Worm (Caenorhabditis elegans) whole organism, young adult: ENCODE measurements around the gene C06E7.88.

Experiments used
- B0035.1 ChIP-seq: sonication (generic microtip); optimal IDR thresholded peaks from 2 replicates; lab custom pipeline; 2016; ENCODE audit warnings: missing genetic modification characterization, mild to moderate bottlenecking, missing compliant biosample characterization, missing genotype, missing genetic modification reagents
- D2030.7 ChIP-seq: fragments of 200-800 bp; sonication (Bioruptor generic); IDR thresholded peaks from 2 replicates; pipeline ENCODE4 v1.3.6; 2022; ENCODE audit warnings: missing genetic modification reagents, missing genetic modification characterization, missing compliant biosample characterization
- F10E7.11 ChIP-seq: sonication (generic microtip); optimal IDR thresholded peaks from 2 replicates; lab custom pipeline; 2017; ENCODE audit warnings: mild to moderate bottlenecking, missing genetic modification characterization, moderate library complexity, missing compliant biosample characterization
- F23B12.7 ChIP-seq: sonication (generic microtip); optimal IDR thresholded peaks from 2 replicates; lab custom pipeline; 2017; ENCODE audit warnings: missing genetic modification characterization, mild to moderate bottlenecking, missing compliant biosample characterization, antibody characterized with exemption, moderate library complexity; ENCODE audit not compliant: insufficient read depth
- Y56A3A.18 ChIP-seq: fragments of 200-800 bp; sonication (Bioruptor generic); IDR thresholded peaks from 2 replicates; pipeline ENCODE4 v1.3.6; 2022; ENCODE audit warnings: missing genetic modification reagents, missing genetic modification characterization, missing compliant biosample characterization
- bed-1 ChIP-seq: fragments of 200-800 bp; sonication (Bioruptor generic); IDR thresholded peaks from 2 replicates; pipeline ENCODE4 v1.3.6; 2022; ENCODE audit warnings: missing genetic modification reagents, missing genetic modification characterization, missing compliant biosample characterization
- bed-2 ChIP-seq: fragments of 200-800 bp; sonication (Bioruptor generic); IDR thresholded peaks from 2 replicates; pipeline ENCODE4 v1.3.6; 2022; ENCODE audit warnings: missing genetic modification reagents, missing genetic modification characterization, missing compliant biosample characterization
- ccch-3 ChIP-seq: fragments of 200-800 bp; sonication (Bioruptor generic); optimal IDR thresholded peaks from 2 replicates; lab custom pipeline; 2018; ENCODE audit warnings: mild to moderate bottlenecking, missing genetic modification characterization, missing compliant biosample characterization
- cebp-2 ChIP-seq: fragments of 200-800 bp; sonication (Bioruptor generic); IDR thresholded peaks from 2 replicates; pipeline ENCODE4 v1.3.6; 2022; ENCODE audit warnings: missing genetic modification characterization, missing compliant biosample characterization
- ceh-40 ChIP-seq: fragments of 200-800 bp; sonication (Bioruptor generic); IDR thresholded peaks from 2 replicates; pipeline ENCODE4 v1.3.6; 2022; ENCODE audit warnings: missing genetic modification characterization, missing compliant biosample characterization
- ceh-79 ChIP-seq: sonication (generic microtip); optimal IDR thresholded peaks from 2 replicates; lab custom pipeline; 2017; ENCODE audit warnings: mild to moderate bottlenecking, missing genetic modification characterization, missing compliant biosample characterization
- chd-7 ChIP-seq: sonication (generic microtip); optimal IDR thresholded peaks from 2 replicates; lab custom pipeline; 2016; ENCODE audit warnings: mild to moderate bottlenecking, missing genetic modification characterization, moderate library complexity, missing compliant biosample characterization
- dpff-1 ChIP-seq: sonication (generic microtip); optimal IDR thresholded peaks from 2 replicates; lab custom pipeline; 2017; ENCODE audit warnings: mild to moderate bottlenecking, missing genetic modification characterization, missing compliant biosample characterization
- dpl-1 ChIP-seq: fragments of 150-350 bp; optimal IDR thresholded peaks from 2 replicates; lab custom pipeline; 2014; ENCODE audit warnings: missing biosample characterization, missing genetic modification reagents, missing genetic modification characterization
- efl-1 ChIP-seq: fragments of 150-350 bp; optimal IDR thresholded peaks from 2 replicates; lab custom pipeline; 2014; ENCODE audit warnings: missing biosample characterization, missing genetic modification reagents, missing genetic modification characterization
- lag-1 ChIP-seq: fragments of 200-800 bp; sonication (Bioruptor generic); IDR thresholded peaks from 2 replicates; pipeline ENCODE4 v1.3.6; 2022; ENCODE audit warnings: missing genetic modification reagents, missing genetic modification characterization, missing compliant biosample characterization
- let-607 ChIP-seq, 2 experiments: fragments of 200-800 bp in 1 of 2; sonication (Bioruptor generic) in 1 of 2; sonication (generic microtip) in 1 of 2; optimal IDR thresholded peaks; 2 replicates each; lab custom pipeline; 2016 to 2018; ENCODE audit warnings: mild to moderate bottlenecking in 2 of 2, missing compliant biosample characterization in 2 of 2, missing genetic modification characterization in 2 of 2, moderate library complexity in 2 of 2, missing genotype in 1 of 2
- lin-26 ChIP-seq: fragments of 200-800 bp; sonication (Bioruptor generic); IDR thresholded peaks from 2 replicates; pipeline ENCODE4 v1.3.6; 2022; ENCODE audit warnings: missing genetic modification reagents, missing genetic modification characterization, missing compliant biosample characterization
- lin-40 ChIP-seq: sonication (generic microtip); optimal IDR thresholded peaks from 2 replicates; lab custom pipeline; 2016; ENCODE audit warnings: missing genetic modification characterization, mild to moderate bottlenecking, missing compliant biosample characterization, missing genotype, missing genetic modification reagents
- lsl-1 ChIP-seq: fragments of 200-800 bp; sonication (Bioruptor generic); optimal IDR thresholded peaks from 2 replicates; lab custom pipeline; 2018; ENCODE audit warnings: mild to moderate bottlenecking, missing genetic modification characterization, moderate library complexity, missing compliant biosample characterization
- lsy-27 ChIP-seq: sonication (generic microtip); optimal IDR thresholded peaks from 2 replicates; lab custom pipeline; 2017; ENCODE audit warnings: missing genetic modification characterization, mild to moderate bottlenecking, missing compliant biosample characterization, antibody characterized with exemption, missing genotype, borderline replicate concordance; ENCODE audit not compliant: insufficient read depth
- madf-10 ChIP-seq: sonication (generic microtip); optimal IDR thresholded peaks from 2 replicates; lab custom pipeline; 2016; ENCODE audit warnings: mild to moderate bottlenecking, missing genetic modification characterization, missing compliant biosample characterization
- madf-3 ChIP-seq: fragments of 200-800 bp; sonication (Bioruptor generic); IDR thresholded peaks from 2 replicates; pipeline ENCODE4 v1.3.6; 2022; ENCODE audit warnings: missing genetic modification reagents, missing genetic modification characterization, missing compliant biosample characterization
- madf-6 ChIP-seq: fragments of 200-800 bp; sonication (Bioruptor generic); IDR thresholded peaks from 2 replicates; pipeline ENCODE4 v1.3.6; 2022; ENCODE audit warnings: missing genetic modification reagents, missing genetic modification characterization, missing compliant biosample characterization
- mel-28 ChIP-seq: sonication (generic microtip); optimal IDR thresholded peaks from 2 replicates; lab custom pipeline; 2016; ENCODE audit warnings: borderline replicate concordance, mild to moderate bottlenecking, missing genetic modification characterization, missing compliant biosample characterization
- nfya-2 ChIP-seq: fragments of 200-800 bp; sonication (Bioruptor generic); IDR thresholded peaks from 2 replicates; pipeline ENCODE4 v1.3.6; 2022; ENCODE audit warnings: missing genetic modification reagents, missing genetic modification characterization, missing compliant biosample characterization
- nhr-120 ChIP-seq: fragments of 200-800 bp; sonication (Bioruptor generic); IDR thresholded peaks from 2 replicates; pipeline ENCODE4 v1.3.6; 2022; ENCODE audit warnings: missing genetic modification characterization, missing compliant biosample characterization
- nhr-179 ChIP-seq: sonication (generic microtip); optimal IDR thresholded peaks from 2 replicates; lab custom pipeline; 2016; ENCODE audit warnings: mild to moderate bottlenecking, missing genetic modification characterization, missing compliant biosample characterization
- nhr-90 ChIP-seq: sonication (generic microtip); optimal IDR thresholded peaks from 2 replicates; lab custom pipeline; 2016; ENCODE audit warnings: missing genotype, mild to moderate bottlenecking, missing genetic modification characterization, missing compliant biosample characterization
- rec-8 ChIP-seq, 2 experiments: sonication (generic microtip); optimal IDR thresholded peaks; 2 replicates each; lab custom pipeline; 2016; ENCODE audit warnings: mild to moderate bottlenecking in 2 of 2, missing genetic modification characterization in 2 of 2, missing genetic modification reagents in 2 of 2, missing genotype in 2 of 2, missing biosample characterization in 1 of 2, missing compliant biosample characterization in 1 of 2, moderate library complexity in 1 of 2
- rpc-1 ChIP-seq, 2 experiments: fragments of 150-350 bp in 1 of 2; sonication (generic microtip) in 1 of 2; optimal IDR thresholded peaks; 2 replicates each; lab custom pipeline; 2014 to 2018; ENCODE audit warnings: missing biosample characterization in 1 of 2, missing genetic modification characterization in 1 of 2, missing genetic modification reagents in 1 of 2, missing genotype in 1 of 2
- snpc-1.3 ChIP-seq: sonication (generic microtip); optimal IDR thresholded peaks from 2 replicates; lab custom pipeline; 2017; ENCODE audit warnings: missing genetic modification characterization, mild to moderate bottlenecking, missing compliant biosample characterization, antibody characterized with exemption, moderate library complexity, missing genotype, missing genetic modification reagents; ENCODE audit not compliant: insufficient read depth
- snpc-4 ChIP-seq, 5 experiments: fragments of 150-350 bp in 1 of 5; sonication (generic microtip) in 4 of 5; optimal IDR thresholded peaks; 2 replicates each; lab custom pipeline; 2014 to 2018; ENCODE audit warnings: missing genetic modification characterization in 5 of 5, missing biosample characterization in 3 of 5, antibody characterized with exemption in 2 of 5, mild to moderate bottlenecking in 2 of 5, missing compliant biosample characterization in 2 of 5, missing genotype in 2 of 5, moderate library complexity in 2 of 5, missing genetic modification reagents in 1 of 5
- tbp1 ChIP-seq: fragments of 200-800 bp; sonication (Bioruptor generic); optimal IDR thresholded peaks from 2 replicates; lab custom pipeline; 2018; ENCODE audit warnings: mild to moderate bottlenecking, missing genetic modification characterization, missing compliant biosample characterization
- tlf-1 ChIP-seq: fragments of 200-800 bp; sonication (Bioruptor generic); optimal IDR thresholded peaks from 2 replicates; lab custom pipeline; 2018; ENCODE audit warnings: mild to moderate bottlenecking, missing genetic modification characterization, missing compliant biosample characterization
- unc-130 ChIP-seq: sonication (generic microtip); optimal IDR thresholded peaks from 2 replicates; lab custom pipeline; 2016; ENCODE audit warnings: missing genetic modification reagents, missing genetic modification characterization, missing compliant biosample characterization
- unc-62 ChIP-seq: fragments of 150-350 bp; optimal IDR thresholded peaks from 2 replicates; lab custom pipeline; 2014; ENCODE audit warnings: missing biosample characterization, missing genetic modification reagents, missing genetic modification characterization
- zfh-2 ChIP-seq: fragments of 200-800 bp; sonication (Bioruptor generic); conservative IDR thresholded peaks from 2 replicates; pipeline ENCODE4 v1.3.6; 2022; ENCODE audit warnings: missing genetic modification reagents, missing genetic modification characterization, missing compliant biosample characterization

C06E7.88 gene

DNA sequence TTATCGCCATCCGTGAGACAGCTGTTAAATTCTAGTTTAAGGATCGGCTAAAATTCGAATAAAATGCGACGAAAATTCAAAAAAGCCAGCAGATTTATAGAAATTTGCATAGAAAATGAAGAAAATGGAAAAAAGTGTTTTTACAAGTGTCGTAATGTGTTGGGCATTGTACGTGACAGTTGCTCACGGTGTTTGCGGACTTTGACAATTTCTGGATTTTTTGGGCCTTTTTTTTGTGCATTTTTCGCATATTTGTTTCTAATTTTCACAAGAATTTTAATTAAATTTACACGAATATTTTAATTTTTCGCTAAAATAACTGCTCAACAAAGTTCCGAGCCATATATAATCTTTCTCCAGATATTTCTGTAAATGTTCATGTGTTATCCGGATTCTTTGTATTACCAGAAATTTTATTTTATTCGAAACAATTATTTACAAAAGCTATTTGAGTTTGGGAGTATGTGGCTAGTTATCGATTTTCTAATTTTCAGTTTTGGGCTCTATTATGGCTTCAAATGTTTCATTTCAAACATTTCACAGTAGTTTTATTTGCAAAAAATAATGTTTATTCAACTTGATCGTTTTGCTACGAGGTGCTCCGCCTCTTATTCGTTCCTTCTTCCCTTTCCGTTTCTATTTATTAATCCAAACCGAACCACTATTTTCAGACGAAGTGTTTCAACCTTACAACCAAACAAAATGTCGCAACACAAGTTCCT lies 18.9 kb downstream of the C06E7.88 start, which contains the start of gene sams-3:
Gene sams-3 (plus strand): TSS at position 672 of the 722 bp plus-strand sequence.
- 0 out of 2 replicates have a peak, but pooled peaks have one; percentile 15 for TF ChIP-seq D2030.7 (GFP tag; lab: Robert Waterston, UW)
- peak; percentile 39 for TF ChIP-seq F23B12.7 (tag; lab: Kevin White, UChicago)
- TF ChIP-seq snpc-4 (GFP tag; optimal IDR thresholded peaks at IDR 0.05; lab: Kevin White, UChicago): peak; percentile 47
- peak in 3 of 4 experiments; percentile 61 to 78 (median 74) for TF ChIP-seq snpc-4 (tag; optimal IDR thresholded peaks at IDR 0.05; lab: Kevin White, UChicago)
- TF ChIP-seq zfh-2 (GFP tag; lab: Robert Waterston, UW): no peak
- TF ChIP-seq tbp1 (GFP tag; lab: Kevin White, UChicago): peak; percentile 15
- no peak for TF ChIP-seq lin-40 (tag; lab: Kevin White, UChicago)
- TF ChIP-seq snpc-1.3 (tag; lab: Kevin White, UChicago): peak; percentile 57

DNA sequence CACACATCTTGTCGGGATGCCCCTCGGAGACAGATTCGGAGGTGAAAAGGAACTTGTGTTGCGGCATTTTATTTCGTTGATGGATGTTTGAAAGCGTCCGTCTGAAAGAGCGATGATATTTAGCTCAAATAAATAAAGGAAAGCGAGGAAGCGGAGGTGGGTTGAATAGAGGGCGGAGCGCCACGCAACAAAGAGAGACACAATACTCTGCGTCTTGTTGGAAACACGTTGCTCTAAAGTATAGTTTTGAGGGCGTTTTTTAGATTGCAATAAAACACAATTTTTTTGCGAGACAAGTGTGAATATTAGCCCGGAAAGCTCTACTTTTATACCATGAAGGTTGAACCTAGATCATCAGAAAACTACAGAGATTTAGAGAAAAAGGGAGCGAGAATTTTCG lies 20.8 kb downstream of the C06E7.88 start, which contains the start of gene sams-4:
Gene sams-4 (minus strand): TSS at position 101 of the 400 bp plus-strand sequence.
- TF ChIP-seq ceh-79 (tag; lab: Kevin White, UChicago): no peak
- no peak for TF ChIP-seq nhr-179
- no peak for TF ChIP-seq dpl-1 (GFP tag; lab: Kevin White, UChicago)
- TF ChIP-seq rec-8 (tag; optimal IDR thresholded peaks at IDR 0.05; lab: Kevin White, UChicago): no peak
- TF ChIP-seq lag-1 (GFP tag; lab: Robert Waterston, UW): no peak
- no peak for TF ChIP-seq ccch-3
- TF ChIP-seq nhr-90: no peak
- TF ChIP-seq chd-7 (tag; lab: Kevin White, UChicago): no peak
- TF ChIP-seq madf-3 (GFP tag; lab: Robert Waterston, UW): no peak
- TF ChIP-seq nhr-120 (GFP tag; lab: Robert Waterston, UW): no peak
- no peak for TF ChIP-seq F10E7.11

DNA sequence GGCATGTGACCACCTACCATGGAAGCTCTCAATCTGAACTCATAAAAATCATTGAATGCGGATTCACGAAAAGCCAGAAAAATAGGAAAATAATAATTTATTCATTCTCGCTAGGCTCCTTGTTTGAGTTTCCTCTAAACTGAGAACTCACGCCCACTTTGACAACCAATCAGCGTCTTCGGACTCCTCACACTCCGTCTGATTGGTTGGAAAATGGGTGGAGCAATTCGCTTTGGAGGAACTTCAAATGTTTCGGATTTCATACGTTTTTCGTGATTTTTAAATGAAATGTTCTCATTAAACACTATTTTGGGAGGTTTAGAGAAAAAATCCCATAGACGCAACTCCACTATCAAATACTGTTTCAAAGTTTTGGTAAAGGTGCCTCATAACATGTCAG lies 24.2 kb downstream of the C06E7.88 start:
- TF ChIP-seq lsy-27 (no peak), madf-6 (GFP tag; lab: Robert Waterston, UW) (no peak), Y56A3A.18 (GFP tag; lab: Robert Waterston, UW) (no peak), let-607 (tag; optimal IDR thresholded peaks at IDR 0.05; lab: Kevin White, UChicago) (no peak), bed-1 (GFP tag; lab: Robert Waterston, UW) (no peak), cebp-2 (0 out of 2 replicates have a peak, but pooled peaks have one; percentile 16), unc-130 (no peak), efl-1 (no peak), zfh-2 (GFP tag; lab: Robert Waterston, UW) (no peak)
- TF ChIP-seq, all 124 proteins: peak for 1

DNA sequence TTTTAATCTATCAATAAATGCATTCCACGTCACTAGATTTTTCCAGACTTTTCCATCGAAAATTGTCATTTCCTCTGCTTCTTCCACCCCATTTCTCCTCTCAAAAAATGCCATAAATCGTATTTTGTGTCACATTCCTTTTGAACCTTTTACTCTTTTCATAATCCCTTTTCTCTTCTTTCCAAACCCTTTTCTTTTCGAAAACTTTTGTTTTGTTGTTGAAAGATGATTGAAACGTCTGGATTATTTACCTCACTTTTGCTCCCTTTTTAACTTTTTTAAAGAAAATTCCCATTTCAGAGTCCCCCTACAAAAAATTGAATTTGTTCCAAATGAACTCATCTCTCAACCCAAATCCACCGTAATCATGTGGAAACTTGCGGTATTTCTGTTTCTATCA lies 27.9 kb downstream of the C06E7.88 start, which contains the start of gene C06E7.2:
Gene C06E7.2 (plus strand): TSS at position 301 of the 400 bp plus-strand sequence.
- TF ChIP-seq snpc-1.3 (tag; lab: Kevin White, UChicago) (no peak), rec-8 (tag; optimal IDR thresholded peaks at IDR 0.05; lab: Kevin White, UChicago) (no peak), bed-1 (GFP tag; lab: Robert Waterston, UW) (no peak), unc-62 (GFP tag; lab: Kevin White, UChicago) (no peak), tlf-1 (GFP tag; lab: Kevin White, UChicago) (no peak), lin-26 (GFP tag; lab: Robert Waterston, UW) (no peak), mel-28 (tag; lab: Kevin White, UChicago) (no peak), ceh-40 (GFP tag; lab: Robert Waterston, UW) (no peak), dpff-1 (tag; lab: Kevin White, UChicago) (no peak), D2030.7 (GFP tag; lab: Robert Waterston, UW) (no peak), lsl-1 (GFP tag; lab: Kevin White, UChicago) (no peak), bed-2 (GFP tag; lab: Robert Waterston, UW) (no peak), snpc-4 (GFP tag; optimal IDR thresholded peaks at IDR 0.05; lab: Kevin White, UChicago) (no peak), snpc-4 (tag; optimal IDR thresholded peaks at IDR 0.05; lab: Kevin White, UChicago) (no peak), rpc-1 (optimal IDR thresholded peaks at IDR 0.05; lab: Kevin White, UChicago) (no peak), rpc-1 (tag; optimal IDR thresholded peaks at IDR 0.05; lab: Kevin White, UChicago) (no peak), chd-7 (tag; lab: Kevin White, UChicago) (no peak), B0035.1 (tag; lab: Kevin White, UChicago) (no peak), nfya-2 (GFP tag; lab: Robert Waterston, UW) (no peak), madf-3 (GFP tag; lab: Robert Waterston, UW) (no peak), madf-10 (tag; lab: Kevin White, UChicago) (no peak), lag-1 (GFP tag; lab: Robert Waterston, UW) (no peak)
